Fruit fly (Drosophila melanogaster) whole organism, embryonic: Measurements from ENCODE around the gene Mf.

Experiments used
- Awh ChIP-seq: fragments of 200-800 bp; sonication (Bioruptor generic); IDR thresholded peaks from 2 replicates; pipeline ENCODE4, ENCODE4 v1.3.6; 2022; ENCODE audit warnings: missing biosample characterization, missing genetic modification characterization
- CG10431 ChIP-seq: fragments of 200-800 bp; sonication (Bioruptor generic); optimal IDR thresholded peaks from 3 replicates; lab custom pipeline; 2018; ENCODE audit warnings: missing biosample characterization, mild to moderate bottlenecking, missing genetic modification characterization
- CG12942 ChIP-seq: fragments of 200-800 bp; sonication (Bioruptor generic); optimal IDR thresholded peaks from 3 replicates; lab custom pipeline; 2016; ENCODE audit warnings: missing biosample characterization, missing genetic modification characterization
- CG13287 ChIP-seq: fragments of 200-800 bp; sonication (Bioruptor generic); IDR thresholded peaks from 2 replicates; pipeline ENCODE4 v1.3.6; 2022; ENCODE audit warnings: missing biosample characterization, missing genetic modification characterization; ENCODE audit not compliant: partially characterized antibody
- CG14667 ChIP-seq: fragments of 200-800 bp; sonication (Bioruptor generic); IDR thresholded peaks from 2 replicates; pipeline ENCODE4 v1.3.6; 2022; ENCODE audit warnings: missing biosample characterization, missing genetic modification characterization
- CG14710 ChIP-seq: fragments of 200-800 bp; sonication (Bioruptor generic); optimal IDR thresholded peaks from 3 replicates; lab custom pipeline; 2019; ENCODE audit warnings: missing biosample characterization, mild to moderate bottlenecking, missing genetic modification characterization, moderate library complexity
- CG15073 ChIP-seq: fragments of 200-800 bp; sonication (Bioruptor generic); optimal IDR thresholded peaks from 2 replicates; lab custom pipeline; 2016; ENCODE audit warnings: missing biosample characterization, missing genetic modification characterization
- CG16813 ChIP-seq: fragments of 200-800 bp; sonication (Bioruptor generic); IDR thresholded peaks from 3 replicates; pipeline ENCODE4 v1.3.6; 2022; ENCODE audit warnings: missing biosample characterization, missing genetic modification characterization; ENCODE audit not compliant: partially characterized antibody
- CG17359 ChIP-seq: fragments of 200-800 bp; sonication (Bioruptor generic); optimal IDR thresholded peaks from 3 replicates; lab custom pipeline; 2018; ENCODE audit warnings: missing biosample characterization, mild to moderate bottlenecking, missing genetic modification characterization, moderate library complexity
- CG31388 ChIP-seq: fragments of 200-800 bp; sonication (Bioruptor generic); optimal IDR thresholded peaks from 2 replicates; lab custom pipeline; 2016; ENCODE audit warnings: missing biosample characterization, missing genetic modification characterization
- CG32767 ChIP-seq: fragments of 200-800 bp; sonication (Bioruptor generic); IDR thresholded peaks from 2 replicates; pipeline ENCODE4 v1.3.6; 2022; ENCODE audit warnings: missing biosample characterization, missing genetic modification characterization
- CG33213 ChIP-seq: fragments of 200-800 bp; sonication (Bioruptor generic); optimal IDR thresholded peaks from 3 replicates; lab custom pipeline; 2016; ENCODE audit warnings: missing biosample characterization, missing genetic modification characterization
- CG3995 ChIP-seq: fragments of 200-800 bp; sonication (Bioruptor generic); optimal IDR thresholded peaks from 3 replicates; lab custom pipeline; 2016; ENCODE audit warnings: missing biosample characterization, missing genetic modification characterization
- CG6813 ChIP-seq: fragments of 200-800 bp; sonication (Bioruptor generic); optimal IDR thresholded peaks from 2 replicates; lab custom pipeline; 2017; ENCODE audit warnings: missing biosample characterization, missing genetic modification characterization, mild to moderate bottlenecking, moderate library complexity, missing genetic modification reagents
- CG7745 ChIP-seq: fragments of 200-800 bp; sonication (Bioruptor generic); optimal IDR thresholded peaks from 2 replicates; lab custom pipeline; 2018; ENCODE audit warnings: missing biosample characterization, mild to moderate bottlenecking, missing genetic modification characterization, moderate library complexity
- CG7839 ChIP-seq: fragments of 200-800 bp; sonication (Bioruptor generic); optimal IDR thresholded peaks from 3 replicates; lab custom pipeline; 2018; ENCODE audit warnings: missing biosample characterization, mild to moderate bottlenecking, missing genetic modification characterization, moderate library complexity
- CG8281 ChIP-seq: fragments of 200-800 bp; sonication (Bioruptor generic); optimal IDR thresholded peaks from 2 replicates; lab custom pipeline; 2018; ENCODE audit warnings: missing biosample characterization, mild to moderate bottlenecking, missing genetic modification characterization, moderate library complexity
- CG9932 ChIP-seq: fragments of 200-800 bp; sonication (Bioruptor generic); IDR thresholded peaks from 2 replicates; pipeline ENCODE4 v1.3.6; 2022; ENCODE audit warnings: missing biosample characterization, missing genetic modification characterization
- D19A ChIP-seq: fragments of 200-800 bp; optimal IDR thresholded peaks from 3 replicates; lab custom pipeline; 2019; ENCODE audit warnings: missing biosample characterization, mild to moderate bottlenecking, missing genetic modification characterization, moderate library complexity
- Dref ChIP-seq: fragments of 200-800 bp; sonication (Bioruptor generic); IDR thresholded peaks from 2 replicates; pipeline ENCODE4 v1.3.6; 2022; ENCODE audit warnings: missing biosample characterization, missing genetic modification characterization
- H2.0 ChIP-seq: fragments of 200-800 bp; sonication (Bioruptor generic); IDR thresholded peaks from 2 replicates; pipeline ENCODE4 v1.3.6; 2022; ENCODE audit warnings: missing biosample characterization, missing genetic modification characterization
- HLH4C ChIP-seq: fragments of 200-800 bp; sonication (Bioruptor generic); IDR thresholded peaks from 3 replicates; pipeline ENCODE4 v1.3.6; 2022; ENCODE audit warnings: missing biosample characterization, missing genetic modification characterization; ENCODE audit not compliant: partially characterized antibody
- Hand ChIP-seq: fragments of 200-800 bp; sonication (Bioruptor generic); optimal IDR thresholded peaks from 2 replicates; lab custom pipeline; 2017; ENCODE audit warnings: mild to moderate bottlenecking, missing biosample characterization, missing genetic modification reagents, missing genetic modification characterization
- HmgZ ChIP-seq: fragments of 200-800 bp; sonication (Bioruptor generic); optimal IDR thresholded peaks from 2 replicates; lab custom pipeline; 2018; ENCODE audit warnings: missing biosample characterization, mild to moderate bottlenecking, missing genetic modification characterization
- Hr3 ChIP-seq: fragments of 200-800 bp; sonication (Bioruptor generic); optimal IDR thresholded peaks from 3 replicates; lab custom pipeline; 2016; ENCODE audit warnings: missing biosample characterization, missing genetic modification characterization
- Lhr ChIP-seq: fragments of 200-800 bp; sonication (Bioruptor generic); optimal IDR thresholded peaks from 3 replicates; lab custom pipeline; 2017; ENCODE audit warnings: mild to moderate bottlenecking, missing biosample characterization, missing genetic modification reagents, missing genetic modification characterization
- Oli ChIP-seq: fragments of 200-800 bp; sonication (Bioruptor generic); optimal IDR thresholded peaks from 2 replicates; lab custom pipeline; 2018; ENCODE audit warnings: missing biosample characterization, mild to moderate bottlenecking, missing genetic modification characterization, moderate library complexity
- Sry-δ ChIP-seq: fragments of 200-800 bp; sonication (Bioruptor generic); optimal IDR thresholded peaks from 2 replicates; lab custom pipeline; 2016; ENCODE audit warnings: missing biosample characterization, missing genetic modification characterization
- Tbp ChIP-seq: fragments of >200 bp; optimal IDR thresholded peaks from 2 replicates; lab custom pipeline; 2018; ENCODE audit warnings: missing biosample characterization, missing genetic modification characterization
- Trl ChIP-seq, 3 experiments: fragments of >200 bp in 2 of 3; fragments of 200-800 bp in 1 of 3; sonication (Bioruptor generic) in 1 of 3; optimal IDR thresholded peaks; 2 replicates in 1 of 3; 3 replicates in 2 of 3; lab custom pipeline; 2016 to 2017; ENCODE audit warnings: missing biosample characterization in 1 of 3, missing genetic modification characterization in 1 of 3
- aop ChIP-seq: fragments of 200-800 bp; sonication (Bioruptor generic); IDR thresholded peaks from 2 replicates; pipeline ENCODE4 v1.3.6; 2022; ENCODE audit warnings: missing biosample characterization, missing genetic modification characterization
- cad ChIP-seq: fragments of >200 bp; optimal IDR thresholded peaks from 2 replicates; lab custom pipeline; 2017; ENCODE audit warnings: missing biosample characterization, missing genetic modification characterization
- crc ChIP-seq: fragments of 200-800 bp; sonication (Bioruptor generic); optimal IDR thresholded peaks from 2 replicates; lab custom pipeline; 2016; ENCODE audit warnings: missing biosample characterization, missing genetic modification characterization
- cwo ChIP-seq: fragments of 200-800 bp; sonication (Bioruptor generic); optimal IDR thresholded peaks from 3 replicates; lab custom pipeline; 2017; ENCODE audit warnings: missing biosample characterization, missing genetic modification characterization, mild to moderate bottlenecking, moderate library complexity, missing genetic modification reagents
- danr ChIP-seq: fragments of 200-800 bp; sonication (Bioruptor generic); IDR thresholded peaks from 2 replicates; pipeline ENCODE4 v1.3.6; 2022; ENCODE audit warnings: missing biosample characterization, missing genetic modification characterization
- dati ChIP-seq: fragments of 200-800 bp; sonication (Bioruptor generic); IDR thresholded peaks from 2 replicates; pipeline ENCODE4 v1.3.6; 2022; ENCODE audit warnings: missing biosample characterization, missing genetic modification characterization
- disco-r ChIP-seq: fragments of 200-800 bp; sonication (Bioruptor generic); optimal IDR thresholded peaks from 2 replicates; lab custom pipeline; 2016; ENCODE audit warnings: missing biosample characterization, missing genetic modification characterization
- fd64A ChIP-seq: fragments of 200-800 bp; sonication (Bioruptor generic); optimal IDR thresholded peaks from 3 replicates; lab custom pipeline; 2018; ENCODE audit warnings: missing biosample characterization, mild to moderate bottlenecking, missing genetic modification characterization
- hbn ChIP-seq: fragments of 200-800 bp; sonication (Bioruptor generic); IDR thresholded peaks from 2 replicates; pipeline ENCODE4 v1.3.6; 2022; ENCODE audit warnings: missing biosample characterization, missing genetic modification characterization; ENCODE audit not compliant: partially characterized antibody
- kay ChIP-seq: fragments of 200-800 bp; sonication (Bioruptor generic); optimal IDR thresholded peaks from 2 replicates; lab custom pipeline; 2016; ENCODE audit warnings: missing biosample characterization, missing genetic modification characterization
- lab ChIP-seq: fragments of 200-800 bp; sonication (Bioruptor generic); optimal IDR thresholded peaks from 3 replicates; lab custom pipeline; 2017; ENCODE audit warnings: missing biosample characterization, missing genetic modification characterization, mild to moderate bottlenecking, moderate library complexity, missing genetic modification reagents
- nau ChIP-seq: fragments of 200-800 bp; sonication (Bioruptor generic); optimal IDR thresholded peaks from 3 replicates; lab custom pipeline; 2017; ENCODE audit warnings: missing biosample characterization, mild to moderate bottlenecking, missing genetic modification characterization, missing genetic modification reagents
- pho ChIP-seq: fragments of 200-800 bp; sonication (Bioruptor generic); optimal IDR thresholded peaks from 2 replicates; lab custom pipeline; 2016; ENCODE audit warnings: missing biosample characterization, missing genetic modification characterization
- pita ChIP-seq: fragments of 200-800 bp; sonication (Bioruptor generic); optimal IDR thresholded peaks from 2 replicates; lab custom pipeline; 2017; ENCODE audit warnings: missing biosample characterization, mild to moderate bottlenecking, missing genetic modification characterization
- row ChIP-seq: fragments of 200-800 bp; sonication (Bioruptor generic); IDR thresholded peaks from 3 replicates; pipeline ENCODE4 v1.3.6; 2022; ENCODE audit warnings: missing biosample characterization, missing genetic modification characterization
- slou ChIP-seq: fragments of 200-800 bp; sonication (Bioruptor generic); optimal IDR thresholded peaks from 3 replicates; lab custom pipeline; 2016; ENCODE audit warnings: missing biosample characterization, missing genetic modification characterization
- sna ChIP-seq: fragments of 200-800 bp; sonication (Bioruptor generic); IDR thresholded peaks from 2 replicates; pipeline ENCODE4 v1.3.6; 2022; ENCODE audit warnings: missing biosample characterization, missing genetic modification characterization; ENCODE audit not compliant: partially characterized antibody
- stwl ChIP-seq: fragments of 200-800 bp; sonication (Bioruptor generic); optimal IDR thresholded peaks from 3 replicates; lab custom pipeline; 2018; ENCODE audit warnings: missing biosample characterization, mild to moderate bottlenecking, missing genetic modification characterization, moderate library complexity
- tin ChIP-seq: fragments of 200-800 bp; sonication (Bioruptor generic); optimal IDR thresholded peaks from 3 replicates; lab custom pipeline; 2016; ENCODE audit warnings: missing biosample characterization, missing genetic modification characterization

Gene Mf

dm6 chr3R:15128646-15129429, 52.5 kb downstream of the Mf start (continued):
- TF ChIP-seq dati (GFP tag; lab: Robert Waterston, UW) (no peak), hbn (GFP tag; lab: Robert Waterston, UW) (no peak), tin (GFP tag; lab: Kevin White, UChicago) (no peak), CG15073 (GFP tag; lab: Kevin White, UChicago) (no peak), CG14710 (tag; lab: Kevin White, UChicago) (no peak), CG7839 (tag; lab: Kevin White, UChicago) (peak; percentile 62), sna (no peak), HLH4C (GFP tag; lab: Robert Waterston, UW) (no peak), aop (no peak), fd64A (GFP tag; lab: Kevin White, UChicago) (no peak), danr (GFP tag; lab: Robert Waterston, UW) (no peak), CG31388 (no peak), CG17359 (tag; lab: Kevin White, UChicago) (peak; percentile 15), Oli (peak; percentile 65), stwl (no peak), Awh (no peak; the same call in 1 of the 2 replicates), cwo (GFP tag; lab: Kevin White, UChicago) (peak; percentile 29), pho (GFP tag; lab: Kevin White, UChicago) (no peak), Trl (optimal IDR thresholded peaks at IDR 0.05; lab: Kevin White, UChicago) (no peak), Trl (GFP tag; optimal IDR thresholded peaks at IDR 0.05; lab: Kevin White, UChicago) (no peak), CG16813 (GFP tag; lab: Robert Waterston, UW) (no peak), CG12942 (GFP tag; lab: Kevin White, UChicago) (no peak), Tbp (no peak), Hr3 (GFP tag; lab: Kevin White, UChicago) (peak; percentile 16), Lhr (GFP tag; lab: Kevin White, UChicago) (no peak), CG14667 (GFP tag; lab: Robert Waterston, UW) (no peak), kay (GFP tag; lab: Kevin White, UChicago) (no peak), D19A (tag; lab: Kevin White, UChicago) (peak; percentile 39), slou (GFP tag; lab: Kevin White, UChicago) (no peak), CG3995 (GFP tag; lab: Kevin White, UChicago) (no peak), CG9932 (GFP tag; lab: Robert Waterston, UW) (0 out of 2 replicates have a peak, but pooled peaks have one; percentile 11), pita (no peak), CG8281 (tag; lab: Kevin White, UChicago) (peak; percentile 8), CG33213 (no peak), CG13287 (GFP tag; lab: Robert Waterston, UW) (peak; percentile 29; the same call in 1 of the 2 replicates), CG32767 (GFP tag; lab: Robert Waterston, UW) (no peak), CG6813 (peak; percentile 48), HmgZ (no peak), Sry-δ (no peak), H2.0 (GFP tag; lab: Robert Waterston, UW) (no peak), crc (no peak), cad (no peak), Dref (no peak), Hand (GFP tag; lab: Kevin White, UChicago) (peak; percentile 16), disco-r (GFP tag; lab: Kevin White, UChicago) (no peak), CG7745 (tag; lab: Kevin White, UChicago) (no peak), row (GFP tag; lab: Robert Waterston, UW) (peak; percentile 51; the same call in 2 of the 3 replicates), lab (peak; percentile 30), nau (GFP tag; lab: Kevin White, UChicago) (no peak), CG10431 (GFP tag; lab: Kevin White, UChicago) (no peak)
